Worm (Caenorhabditis elegans) whole organism, young adult: Measurements from ENCODE around the gene EEED8.15.

Source experiments
- D2030.7 ChIP-seq: fragments of 200-800 bp; sonication (Bioruptor generic); IDR thresholded peaks from 2 replicates; pipeline ENCODE4 v1.3.6; 2022; ENCODE audit warnings: missing genetic modification reagents, missing genetic modification characterization, missing compliant biosample characterization
- F10E7.11 ChIP-seq: sonication (generic microtip); optimal IDR thresholded peaks from 2 replicates; lab custom pipeline; 2017; ENCODE audit warnings: mild to moderate bottlenecking, missing genetic modification characterization, moderate library complexity, missing compliant biosample characterization
- K12H6.12 ChIP-seq: fragments of 200-800 bp; sonication (Bioruptor generic); optimal IDR thresholded peaks from 2 replicates; lab custom pipeline; 2018; ENCODE audit warnings: mild to moderate bottlenecking, missing genetic modification characterization, missing compliant biosample characterization
- ZK185.1 ChIP-seq: sonication (generic microtip); optimal IDR thresholded peaks from 2 replicates; lab custom pipeline; 2016; ENCODE audit warnings: mild to moderate bottlenecking, missing genetic modification characterization, missing compliant biosample characterization; ENCODE audit not compliant: poor library complexity, severe bottlenecking
- bed-1 ChIP-seq: fragments of 200-800 bp; sonication (Bioruptor generic); IDR thresholded peaks from 2 replicates; pipeline ENCODE4 v1.3.6; 2022; ENCODE audit warnings: missing genetic modification reagents, missing genetic modification characterization, missing compliant biosample characterization
- ceh-58 ChIP-seq: fragments of 200-800 bp; sonication (Bioruptor generic); IDR thresholded peaks from 2 replicates; pipeline ENCODE4 v1.3.6; 2022; ENCODE audit warnings: missing genetic modification characterization, missing compliant biosample characterization
- let-607 ChIP-seq, 2 experiments: fragments of 200-800 bp in 1 of 2; sonication (Bioruptor generic) in 1 of 2; sonication (generic microtip) in 1 of 2; optimal IDR thresholded peaks; 2 replicates each; lab custom pipeline; 2016 to 2018; ENCODE audit warnings: mild to moderate bottlenecking in 2 of 2, missing compliant biosample characterization in 2 of 2, missing genetic modification characterization in 2 of 2, moderate library complexity in 2 of 2, missing genotype in 1 of 2
- nfya-1 ChIP-seq: sonication (generic microtip); optimal IDR thresholded peaks from 2 replicates; lab custom pipeline; 2017; ENCODE audit warnings: antibody characterized with exemption, missing compliant biosample characterization, missing genetic modification characterization, borderline replicate concordance; ENCODE audit not compliant: insufficient read depth
- nfya-2 ChIP-seq: fragments of 200-800 bp; sonication (Bioruptor generic); IDR thresholded peaks from 2 replicates; pipeline ENCODE4 v1.3.6; 2022; ENCODE audit warnings: missing genetic modification reagents, missing genetic modification characterization, missing compliant biosample characterization
- nhr-179 ChIP-seq: sonication (generic microtip); optimal IDR thresholded peaks from 2 replicates; lab custom pipeline; 2016; ENCODE audit warnings: mild to moderate bottlenecking, missing genetic modification characterization, missing compliant biosample characterization
- pha-4 ChIP-seq: fragments of 150-350 bp; sonication (generic microtip); optimal IDR thresholded peaks from 2 replicates; lab custom pipeline; 2014; ENCODE audit warnings: missing biosample characterization, missing genetic modification reagents, missing genetic modification characterization
- sdz-38 ChIP-seq: sonication (generic microtip); optimal IDR thresholded peaks from 2 replicates; lab custom pipeline; 2016; ENCODE audit warnings: missing genotype, missing genetic modification characterization, missing compliant biosample characterization
- sptf-2 ChIP-seq: fragments of 200-800 bp; sonication (Bioruptor generic); optimal IDR thresholded peaks from 2 replicates; lab custom pipeline; 2018; ENCODE audit warnings: mild to moderate bottlenecking, missing genetic modification characterization, missing compliant biosample characterization

ce11 chrII:5446506-5446905 is 27.5 kb downstream of the EEED8.15 start, which contains the start of gene nmr-1:
- TF ChIP-seq let-607 (tag; optimal IDR thresholded peaks at IDR 0.05; lab: Kevin White, UChicago) (no peak), ceh-58 (GFP tag; lab: Robert Waterston, UW) (no peak), nfya-2 (no peak), K12H6.12 (tag; lab: Kevin White, UChicago) (no peak), nhr-179 (no peak), D2030.7 (GFP tag; lab: Robert Waterston, UW) (no peak), ZK185.1 (tag; lab: Kevin White, UChicago) (no peak), F10E7.11 (tag; lab: Kevin White, UChicago) (no peak), sdz-38 (tag; lab: Kevin White, UChicago) (no peak), sptf-2 (no peak), bed-1 (no peak), nfya-1 (tag; lab: Kevin White, UChicago) (no peak), pha-4 (tag; lab: Kevin White, UChicago) (no peak)
